Worm (Caenorhabditis elegans): ENCODE results near the gene nhr-197.
"Not testable (repeated sequence)": the region's sequence is repeated elsewhere in the genome, so short reads cannot be mapped to it uniquely, and the experiment has no call there.

- not testable (repeated sequence) for TF ChIP-seq dao-5, him-1 (tag; optimal IDR thresholded peaks at IDR 0.05)
Measured at ce11 chrV:15647536-15648085, 40.1 kb upstream of the nhr-197 start, which contains the start of the genes C55A1.7 and C55A1.6.

Measured in whole organism, L4/young adult.